Worm (Caenorhabditis elegans) whole organism, young adult: Measurements from ENCODE around the gene srh-92.

ENCODE experiments used
- B0336.3 ChIP-seq: fragments of 200-800 bp; sonication (Bioruptor generic); IDR thresholded peaks from 2 replicates; pipeline ENCODE4 v1.3.6; 2022; ENCODE audit warnings: missing genetic modification characterization, missing compliant biosample characterization
- C06A6.2 ChIP-seq: fragments of 200-800 bp; sonication (Bioruptor generic); conservative IDR thresholded peaks from 2 replicates; pipeline ENCODE4 v1.3.6; 2022; ENCODE audit warnings: missing genetic modification characterization, missing compliant biosample characterization
- F57A8.1 ChIP-seq: fragments of 200-800 bp; sonication (Bioruptor generic); optimal IDR thresholded peaks from 2 replicates; lab custom pipeline; 2018; ENCODE audit warnings: mild to moderate bottlenecking, missing genetic modification characterization, moderate library complexity, missing compliant biosample characterization
- Y56A3A.18 ChIP-seq: fragments of 200-800 bp; sonication (Bioruptor generic); IDR thresholded peaks from 2 replicates; pipeline ENCODE4 v1.3.6; 2022; ENCODE audit warnings: missing genetic modification reagents, missing genetic modification characterization, missing compliant biosample characterization
- ZK185.1 ChIP-seq: sonication (generic microtip); optimal IDR thresholded peaks from 2 replicates; lab custom pipeline; 2016; ENCODE audit warnings: mild to moderate bottlenecking, missing genetic modification characterization, missing compliant biosample characterization; ENCODE audit not compliant: poor library complexity, severe bottlenecking
- ama-1 ChIP-seq, 3 experiments: fragments of 150-350 bp in 1 of 3; sonication (generic microtip) in 2 of 3; optimal IDR thresholded peaks; 2 replicates each; lab custom pipeline; 2014 to 2018; ENCODE audit warnings: missing biosample characterization in 2 of 3, missing genetic modification characterization in 2 of 3, missing genetic modification reagents in 2 of 3
- ceh-91 ChIP-seq: fragments of 200-800 bp; sonication (Bioruptor generic); IDR thresholded peaks from 2 replicates; pipeline ENCODE4 v1.3.6; 2022; ENCODE audit warnings: missing genetic modification reagents, missing genetic modification characterization, missing compliant biosample characterization
- egrh-3 ChIP-seq: fragments of 200-800 bp; sonication (Bioruptor generic); IDR thresholded peaks from 2 replicates; pipeline ENCODE4 v1.3.6; 2022; ENCODE audit warnings: missing genetic modification reagents, missing genetic modification characterization, missing compliant biosample characterization
- him-1 ChIP-seq: sonication (generic microtip); optimal IDR thresholded peaks from 2 replicates; lab custom pipeline; 2016; ENCODE audit warnings: missing genotype, missing genetic modification reagents, missing genetic modification characterization, missing compliant biosample characterization
- hmg-1.2 ChIP-seq: fragments of 200-800 bp; sonication (Bioruptor generic); IDR thresholded peaks from 2 replicates; pipeline ENCODE4 v1.3.6; 2022; ENCODE audit warnings: missing genetic modification reagents, missing genetic modification characterization, missing compliant biosample characterization
- hrde-1 ChIP-seq: sonication (generic microtip); optimal IDR thresholded peaks from 2 replicates; lab custom pipeline; 2016; ENCODE audit warnings: missing genetic modification characterization, mild to moderate bottlenecking, missing compliant biosample characterization, moderate library complexity, missing genotype, missing genetic modification reagents, borderline replicate concordance
- lag-1 ChIP-seq: fragments of 200-800 bp; sonication (Bioruptor generic); IDR thresholded peaks from 2 replicates; pipeline ENCODE4 v1.3.6; 2022; ENCODE audit warnings: missing genetic modification reagents, missing genetic modification characterization, missing compliant biosample characterization
- let-526 ChIP-seq: fragments of 200-800 bp; sonication (Bioruptor generic); IDR thresholded peaks from 2 replicates; pipeline ENCODE4 v1.3.6; 2022; ENCODE audit warnings: missing genetic modification reagents, missing genetic modification characterization, missing compliant biosample characterization
- lin-35 ChIP-seq, 3 experiments: fragments of 150-350 bp in 2 of 3; sonication (generic microtip) in 1 of 3; optimal IDR thresholded peaks; 2 replicates each; lab custom pipeline; 2014 to 2018; ENCODE audit warnings: missing biosample characterization in 3 of 3, missing genetic modification characterization in 3 of 3, missing genetic modification reagents in 3 of 3
- lin-40 ChIP-seq: sonication (generic microtip); optimal IDR thresholded peaks from 2 replicates; lab custom pipeline; 2016; ENCODE audit warnings: missing genetic modification characterization, mild to moderate bottlenecking, missing compliant biosample characterization, missing genotype, missing genetic modification reagents
- lir-1 ChIP-seq: fragments of 200-800 bp; sonication (Bioruptor generic); conservative IDR thresholded peaks from 2 replicates; pipeline ENCODE4 v1.3.6; 2022; ENCODE audit warnings: missing genetic modification reagents, missing genetic modification characterization, missing compliant biosample characterization
- madf-10 ChIP-seq: sonication (generic microtip); optimal IDR thresholded peaks from 2 replicates; lab custom pipeline; 2016; ENCODE audit warnings: mild to moderate bottlenecking, missing genetic modification characterization, missing compliant biosample characterization
- madf-6 ChIP-seq: fragments of 200-800 bp; sonication (Bioruptor generic); IDR thresholded peaks from 2 replicates; pipeline ENCODE4 v1.3.6; 2022; ENCODE audit warnings: missing genetic modification reagents, missing genetic modification characterization, missing compliant biosample characterization
- nfya-2 ChIP-seq: fragments of 200-800 bp; sonication (Bioruptor generic); IDR thresholded peaks from 2 replicates; pipeline ENCODE4 v1.3.6; 2022; ENCODE audit warnings: missing genetic modification reagents, missing genetic modification characterization, missing compliant biosample characterization
- nhr-90 ChIP-seq: sonication (generic microtip); optimal IDR thresholded peaks from 2 replicates; lab custom pipeline; 2016; ENCODE audit warnings: missing genotype, mild to moderate bottlenecking, missing genetic modification characterization, missing compliant biosample characterization
- rcor-1 ChIP-seq: fragments of 200-800 bp; sonication (Bioruptor generic); IDR thresholded peaks from 2 replicates; pipeline ENCODE4 v1.3.6; 2022; ENCODE audit warnings: missing genetic modification reagents, missing genetic modification characterization, missing compliant biosample characterization
- tbp1 ChIP-seq: fragments of 200-800 bp; sonication (Bioruptor generic); optimal IDR thresholded peaks from 2 replicates; lab custom pipeline; 2018; ENCODE audit warnings: mild to moderate bottlenecking, missing genetic modification characterization, missing compliant biosample characterization
- unc-130 ChIP-seq: sonication (generic microtip); optimal IDR thresholded peaks from 2 replicates; lab custom pipeline; 2016; ENCODE audit warnings: missing genetic modification reagents, missing genetic modification characterization, missing compliant biosample characterization
- ztf-26 ChIP-seq: sonication (generic microtip); optimal IDR thresholded peaks from 2 replicates; lab custom pipeline; 2017; ENCODE audit warnings: missing genetic modification characterization, missing compliant biosample characterization

The srh-92 gene

ce11 chrV:7414909-7415308 lies 45.9 kb downstream of the srh-92 start, which contains the start of gene F18E3.12:
F18E3.12 (plus strand) TSS chrV:7414985.
- TF ChIP-seq ama-1 (optimal IDR thresholded peaks at IDR 0.05; lab: Kevin White, UChicago) (peak; percentile 94), ama-1 (GFP tag; optimal IDR thresholded peaks at IDR 0.05; lab: Kevin White, UChicago) (no peak), egrh-3 (GFP tag; lab: Robert Waterston, UW) (no peak)

ce11 chrV:7413107-7413774 lies 47.6 kb downstream of the srh-92 start, which contains the start of gene F18E3.11:
F18E3.11 (plus strand) TSS chrV:7413482.
- TF ChIP-seq lin-35 (GFP tag; optimal IDR thresholded peaks at IDR 0.05; lab: Kevin White, UChicago) (no peak), C06A6.2 (GFP tag; lab: Robert Waterston, UW) (0 out of 2 replicates have a peak, but pooled peaks have one; percentile 15), lir-1 (GFP tag; lab: Robert Waterston, UW) (no peak), rcor-1 (no peak), madf-6 (GFP tag; lab: Robert Waterston, UW) (no peak), hrde-1 (tag; lab: Kevin White, UChicago) (no peak), ztf-26 (tag; lab: Kevin White, UChicago) (peak; percentile 57), lin-40 (tag; lab: Kevin White, UChicago) (peak; percentile 48), ama-1 (optimal IDR thresholded peaks at IDR 0.05; lab: Kevin White, UChicago) (peak; percentile 97), ama-1 (GFP tag; optimal IDR thresholded peaks at IDR 0.05; lab: Kevin White, UChicago) (no peak)

- TF ChIP-seq tbp1 (GFP tag; lab: Kevin White, UChicago) = no peak
- no peak for TF ChIP-seq lag-1
- TF ChIP-seq lin-40 (tag; lab: Kevin White, UChicago) = no peak
- no peak for TF ChIP-seq Y56A3A.18 (GFP tag; lab: Robert Waterston, UW)
- TF ChIP-seq nfya-2 (GFP tag; lab: Robert Waterston, UW) = no peak
- TF ChIP-seq madf-10 (tag; lab: Kevin White, UChicago) = no peak
- TF ChIP-seq ZK185.1 = no peak
- TF ChIP-seq F57A8.1 (GFP tag; lab: Kevin White, UChicago) = no peak
- TF ChIP-seq ceh-91 (GFP tag; lab: Robert Waterston, UW) = no peak
- no peak for TF ChIP-seq hmg-1.2
- no peak for TF ChIP-seq nhr-90
- no peak for TF ChIP-seq let-526
- TF ChIP-seq unc-130 (GFP tag; lab: Kevin White, UChicago) = no peak
- no peak for TF ChIP-seq B0336.3 (GFP tag; lab: Robert Waterston, UW)
- TF ChIP-seq him-1 (tag; lab: Kevin White, UChicago) = no peak
These were observed 49.1 kb downstream of the srh-92 start, which contains the start of gene str-41 for ce11 chrV:7411695-7412094. str-41 (plus strand) TSS chrV:7411995.
